Fruit fly (Drosophila melanogaster) whole organism, embryonic: ENCODE data around the gene CG16959.

Experiments
- CG11504 ChIP-seq: fragments of 200-800 bp; sonication (Bioruptor generic); optimal IDR thresholded peaks from 3 replicates; lab custom pipeline; 2019; ENCODE audit warnings: missing biosample characterization, mild to moderate bottlenecking, missing genetic modification characterization, moderate library complexity
- CG12071 ChIP-seq: fragments of 200-800 bp; sonication (Bioruptor generic); optimal IDR thresholded peaks from 3 replicates; lab custom pipeline; 2018; ENCODE audit warnings: missing biosample characterization, mild to moderate bottlenecking, missing genetic modification characterization
- CG12659 ChIP-seq: fragments of 200-800 bp; sonication (Bioruptor generic); optimal IDR thresholded peaks from 3 replicates; lab custom pipeline; 2017; ENCODE audit warnings: mild to moderate bottlenecking, missing biosample characterization, missing genetic modification reagents, missing genetic modification characterization
- CG14710 ChIP-seq: fragments of 200-800 bp; sonication (Bioruptor generic); optimal IDR thresholded peaks from 3 replicates; lab custom pipeline; 2019; ENCODE audit warnings: missing biosample characterization, mild to moderate bottlenecking, missing genetic modification characterization, moderate library complexity
- CG15514 ChIP-seq: fragments of 200-800 bp; sonication (Bioruptor generic); optimal IDR thresholded peaks from 3 replicates; lab custom pipeline; 2017; ENCODE audit warnings: missing biosample characterization, missing genetic modification characterization, mild to moderate bottlenecking, moderate library complexity, missing genetic modification reagents
- CG15696 ChIP-seq: fragments of 200-800 bp; sonication (Bioruptor generic); optimal IDR thresholded peaks from 2 replicates; lab custom pipeline; 2019; ENCODE audit warnings: missing biosample characterization, mild to moderate bottlenecking, missing genetic modification characterization, moderate library complexity
- CG17359 ChIP-seq: fragments of 200-800 bp; sonication (Bioruptor generic); optimal IDR thresholded peaks from 3 replicates; lab custom pipeline; 2018; ENCODE audit warnings: missing biosample characterization, mild to moderate bottlenecking, missing genetic modification characterization, moderate library complexity
- CG17361 ChIP-seq: fragments of 200-800 bp; sonication (Bioruptor generic); IDR thresholded peaks from 3 replicates; pipeline ENCODE4 v1.3.6; 2022; ENCODE audit warnings: missing biosample characterization, missing genetic modification characterization
- CG31224 ChIP-seq: fragments of 200-800 bp; sonication (Bioruptor generic); IDR thresholded peaks from 2 replicates; pipeline ENCODE4 v1.3.6; 2022; ENCODE audit warnings: missing biosample characterization, missing genetic modification characterization
- CG33557 ChIP-seq: fragments of 200-800 bp; sonication (Bioruptor generic); optimal IDR thresholded peaks from 2 replicates; lab custom pipeline; 2019; ENCODE audit warnings: missing biosample characterization, mild to moderate bottlenecking, missing genetic modification characterization, moderate library complexity
- CG3847 ChIP-seq: fragments of 200-800 bp; sonication (Bioruptor generic); IDR thresholded peaks from 2 replicates; pipeline ENCODE4 v1.3.6; 2022; ENCODE audit warnings: missing biosample characterization, missing genetic modification characterization
- CG4617 ChIP-seq: fragments of 200-800 bp; sonication (Bioruptor generic); optimal IDR thresholded peaks from 3 replicates; lab custom pipeline; 2016; ENCODE audit warnings: missing biosample characterization, missing genetic modification characterization, borderline replicate concordance
- CG4820 ChIP-seq: fragments of 200-800 bp; sonication (Bioruptor generic); optimal IDR thresholded peaks from 3 replicates; lab custom pipeline; 2016; ENCODE audit warnings: missing biosample characterization, missing genetic modification characterization
- CG6175 ChIP-seq: fragments of 200-800 bp; sonication (Bioruptor generic); IDR thresholded peaks from 3 replicates; pipeline ENCODE4 v1.3.6; 2022; ENCODE audit warnings: missing biosample characterization, missing genetic modification characterization
- CG6689 ChIP-seq: fragments of 200-800 bp; sonication (Bioruptor generic); IDR thresholded peaks from 2 replicates; pipeline ENCODE4 v1.3.6; 2022; ENCODE audit warnings: missing biosample characterization, missing genetic modification characterization
- CG7786 ChIP-seq: fragments of 200-800 bp; sonication (Bioruptor generic); optimal IDR thresholded peaks from 2 replicates; lab custom pipeline; 2016; ENCODE audit warnings: missing biosample characterization, missing genetic modification characterization
- CG7839 ChIP-seq: fragments of 200-800 bp; sonication (Bioruptor generic); optimal IDR thresholded peaks from 3 replicates; lab custom pipeline; 2018; ENCODE audit warnings: missing biosample characterization, mild to moderate bottlenecking, missing genetic modification characterization, moderate library complexity
- CG8765 ChIP-seq: fragments of 200-800 bp; sonication (Bioruptor generic); IDR thresholded peaks from 2 replicates; pipeline ENCODE4 v1.3.6; 2022; ENCODE audit warnings: missing biosample characterization, missing genetic modification characterization
- CG9437 ChIP-seq: fragments of 200-800 bp; sonication (Bioruptor generic); optimal IDR thresholded peaks from 2 replicates; lab custom pipeline; 2018; ENCODE audit warnings: missing biosample characterization, mild to moderate bottlenecking, missing genetic modification characterization
- CG9876 ChIP-seq: fragments of 200-800 bp; sonication (Bioruptor generic); optimal IDR thresholded peaks from 2 replicates; lab custom pipeline; 2016; ENCODE audit warnings: missing biosample characterization, missing genetic modification characterization
- CTCF ChIP-seq: fragments of 200-800 bp; sonication (Bioruptor generic); optimal IDR thresholded peaks from 2 replicates; lab custom pipeline; 2017; ENCODE audit warnings: missing biosample characterization, mild to moderate bottlenecking, missing genetic modification characterization, moderate library complexity
- Elba2 ChIP-seq: fragments of 200-800 bp; sonication (Bioruptor generic); optimal IDR thresholded peaks from 3 replicates; lab custom pipeline; 2016; ENCODE audit warnings: missing biosample characterization, missing genetic modification characterization
- Ets97D ChIP-seq: fragments of 200-800 bp; sonication (Bioruptor generic); optimal IDR thresholded peaks from 3 replicates; lab custom pipeline; 2016; ENCODE audit warnings: missing biosample characterization, missing genetic modification characterization
- Fer1 ChIP-seq: fragments of 200-800 bp; sonication (Bioruptor generic); optimal IDR thresholded peaks from 2 replicates; lab custom pipeline; 2017; ENCODE audit warnings: missing biosample characterization, mild to moderate bottlenecking, missing genetic modification characterization
- Lim3 ChIP-seq: fragments of 200-800 bp; sonication (Bioruptor generic); IDR thresholded peaks from 2 replicates; pipeline ENCODE4 v1.3.6; 2022; ENCODE audit warnings: missing biosample characterization, missing genetic modification characterization
- Lpt ChIP-seq: fragments of >200 bp; optimal IDR thresholded peaks from 2 replicates; lab custom pipeline; 2018; ENCODE audit warnings: missing biosample characterization, missing genetic modification characterization
- Ptx1 ChIP-seq: fragments of 200-800 bp; sonication (Bioruptor generic); IDR thresholded peaks from 2 replicates; pipeline ENCODE4 v1.3.6; 2022; ENCODE audit warnings: missing biosample characterization, missing genetic modification characterization
- Stat92E ChIP-seq, 3 experiments: fragments of >200 bp in 2 of 3; fragments of 200-800 bp in 1 of 3; sonication (Bioruptor generic) in 1 of 3; optimal IDR thresholded peaks; 2 replicates each; lab custom pipeline; 2017 to 2019; ENCODE audit warnings: missing biosample characterization in 3 of 3, missing genetic modification characterization in 3 of 3, mild to moderate bottlenecking in 1 of 3, moderate library complexity in 1 of 3
- Vsx1 ChIP-seq: fragments of 200-800 bp; sonication (Bioruptor generic); optimal IDR thresholded peaks from 2 replicates; lab custom pipeline; 2017; ENCODE audit warnings: missing biosample characterization, mild to moderate bottlenecking, missing genetic modification characterization, missing genetic modification reagents
- abd-A ChIP-seq: fragments of 200-800 bp; sonication (Bioruptor generic); optimal IDR thresholded peaks from 3 replicates; lab custom pipeline; 2019; ENCODE audit warnings: missing biosample characterization, mild to moderate bottlenecking, missing genetic modification characterization, moderate library complexity
- ase ChIP-seq: fragments of 200-800 bp; sonication (Bioruptor generic); IDR thresholded peaks from 3 replicates; pipeline ENCODE4 v1.3.6; 2022; ENCODE audit warnings: missing biosample characterization, missing genetic modification characterization
- bsh ChIP-seq, 2 experiments: fragments of 200-800 bp; sonication (Bioruptor generic); optimal IDR thresholded peaks; 2 replicates each; lab custom pipeline; 2017 to 2018; ENCODE audit warnings: mild to moderate bottlenecking in 2 of 2, missing biosample characterization in 2 of 2, missing genetic modification characterization in 2 of 2, moderate library complexity in 1 of 2
- btn ChIP-seq: fragments of 200-800 bp; sonication (Bioruptor generic); optimal IDR thresholded peaks from 2 replicates; lab custom pipeline; 2016; ENCODE audit warnings: missing biosample characterization, missing genetic modification characterization
- cad ChIP-seq: fragments of >200 bp; optimal IDR thresholded peaks from 2 replicates; lab custom pipeline; 2017; ENCODE audit warnings: missing biosample characterization, missing genetic modification characterization
- cato ChIP-seq: fragments of 200-800 bp; sonication (Bioruptor generic); optimal IDR thresholded peaks from 2 replicates; lab custom pipeline; 2016; ENCODE audit warnings: missing biosample characterization, missing genetic modification characterization, borderline replicate concordance
- caup ChIP-seq: fragments of 200-800 bp; sonication (Bioruptor generic); optimal IDR thresholded peaks from 3 replicates; lab custom pipeline; 2017; ENCODE audit warnings: missing biosample characterization, mild to moderate bottlenecking, missing genetic modification characterization, moderate library complexity; ENCODE audit not compliant: severe bottlenecking
- crc ChIP-seq: fragments of 200-800 bp; sonication (Bioruptor generic); optimal IDR thresholded peaks from 2 replicates; lab custom pipeline; 2016; ENCODE audit warnings: missing biosample characterization, missing genetic modification characterization
- crp ChIP-seq, 2 experiments: fragments of 200-800 bp; sonication (Bioruptor generic); optimal IDR thresholded peaks; 2 replicates in 1 of 2; 3 replicates in 1 of 2; lab custom pipeline; 2017; ENCODE audit warnings: missing biosample characterization in 2 of 2, missing genetic modification characterization in 2 of 2, mild to moderate bottlenecking in 1 of 2, moderate library complexity in 1 of 2
- dan ChIP-seq: fragments of 200-800 bp; sonication (Bioruptor generic); IDR thresholded peaks from 2 replicates; pipeline ENCODE4 v1.3.6; 2022; ENCODE audit warnings: missing biosample characterization, missing genetic modification characterization
- dmrt99B ChIP-seq: fragments of 200-800 bp; sonication (Bioruptor generic); optimal IDR thresholded peaks from 2 replicates; lab custom pipeline; 2018; ENCODE audit warnings: missing biosample characterization, mild to moderate bottlenecking, missing genetic modification characterization, moderate library complexity
- fu2 ChIP-seq: fragments of 200-800 bp; sonication (Bioruptor generic); optimal IDR thresholded peaks from 2 replicates; lab custom pipeline; 2016; ENCODE audit warnings: missing biosample characterization, missing genetic modification characterization
- hth ChIP-seq: fragments of >200 bp; optimal IDR thresholded peaks from 2 replicates; lab custom pipeline; 2017; ENCODE audit warnings: inconsistent platforms
- insv ChIP-seq, 2 experiments: fragments of 200-800 bp; sonication (Bioruptor generic); optimal IDR thresholded peaks; 3 replicates each; lab custom pipeline; 2016 to 2018; ENCODE audit warnings: missing biosample characterization in 2 of 2, missing genetic modification characterization in 2 of 2
- kay ChIP-seq: fragments of 200-800 bp; sonication (Bioruptor generic); optimal IDR thresholded peaks from 2 replicates; lab custom pipeline; 2016; ENCODE audit warnings: missing biosample characterization, missing genetic modification characterization
- klu ChIP-seq: fragments of 200-800 bp; sonication (Bioruptor generic); IDR thresholded peaks from 2 replicates; pipeline ENCODE4 v1.3.6; 2022; ENCODE audit warnings: missing biosample characterization, missing genetic modification characterization
- knrl ChIP-seq: fragments of 200-800 bp; sonication (Bioruptor generic); IDR thresholded peaks from 3 replicates; pipeline ENCODE4 v1.3.6; 2022; ENCODE audit warnings: missing biosample characterization, missing genetic modification characterization; ENCODE audit not compliant: partially characterized antibody
- psq ChIP-seq: fragments of 200-800 bp; sonication (Bioruptor generic); optimal IDR thresholded peaks from 2 replicates; lab custom pipeline; 2017; ENCODE audit warnings: missing biosample characterization, missing genetic modification characterization
- pzg ChIP-seq: fragments of 200-800 bp; sonication (Bioruptor generic); optimal IDR thresholded peaks from 3 replicates; lab custom pipeline; 2018; ENCODE audit warnings: missing biosample characterization, mild to moderate bottlenecking, missing genetic modification characterization, moderate library complexity
- slbo ChIP-seq: fragments of 200-800 bp; sonication (Bioruptor generic); IDR thresholded peaks from 2 replicates; pipeline ENCODE4 v1.3.6; 2022; ENCODE audit warnings: missing biosample characterization, missing genetic modification characterization
- sob ChIP-seq: fragments of 200-800 bp; sonication (Bioruptor generic); IDR thresholded peaks from 2 replicates; pipeline ENCODE4 v1.3.6; 2022; ENCODE audit warnings: missing biosample characterization, missing genetic modification characterization
- vvl ChIP-seq: fragments of 200-800 bp; sonication (Bioruptor generic); IDR thresholded peaks from 2 replicates; pipeline ENCODE4 v1.3.6; 2022; ENCODE audit warnings: missing biosample characterization, missing genetic modification characterization
- zf30C ChIP-seq: fragments of 200-800 bp; sonication (Bioruptor generic); optimal IDR thresholded peaks from 3 replicates; lab custom pipeline; 2018; ENCODE audit warnings: missing biosample characterization, mild to moderate bottlenecking, missing genetic modification characterization

The CG16959 gene

dm6 chr3L:15161549-15161948, 36.4 kb upstream of the CG16959 start, which contains the start of gene CG6878 (continued):
- TF ChIP-seq CG4820 (GFP tag; lab: Kevin White, UChicago): no peak
- no peak for TF ChIP-seq fu2 (GFP tag; lab: Kevin White, UChicago)
- TF ChIP-seq CG4617 (GFP tag; lab: Kevin White, UChicago): peak; percentile 67
- no peak for TF ChIP-seq Vsx1 (GFP tag; lab: Kevin White, UChicago)
- peak; percentile 14 for TF ChIP-seq CG33557 (GFP tag; lab: Kevin White, UChicago)
- TF ChIP-seq sob (GFP tag; lab: Robert Waterston, UW): no peak
- peak; percentile 63 for TF ChIP-seq CG12659
- peak; percentile 49; the same call in 1 of the 2 replicates for TF ChIP-seq CG3847 (GFP tag; lab: Robert Waterston, UW)
- peak in 1 of 2 experiments; percentile 76 for TF ChIP-seq crp (GFP tag; optimal IDR thresholded peaks at IDR 0.05; lab: Kevin White, UChicago)
- TF ChIP-seq Fer1 (GFP tag; lab: Kevin White, UChicago): peak; percentile 44
- TF ChIP-seq btn (GFP tag; lab: Kevin White, UChicago): no peak
- TF ChIP-seq CG6175 (GFP tag; lab: Robert Waterston, UW): no peak
- TF ChIP-seq kay (GFP tag; lab: Kevin White, UChicago): no peak
- no peak for TF ChIP-seq CG9876 (GFP tag; lab: Kevin White, UChicago)
- no peak for TF ChIP-seq psq (GFP tag; lab: Kevin White, UChicago)
- TF ChIP-seq pzg (GFP tag; lab: Kevin White, UChicago): peak; percentile 78
- no peak for TF ChIP-seq CG7786 (GFP tag; lab: Kevin White, UChicago)
- TF ChIP-seq Lim3 (GFP tag; lab: Robert Waterston, UW): no peak
- TF ChIP-seq dmrt99B: no peak
- no peak for TF ChIP-seq Elba2
- TF ChIP-seq CG12071 (GFP tag; lab: Kevin White, UChicago): no peak
- TF ChIP-seq CG11504: no peak
- no peak for TF ChIP-seq Ptx1
- TF ChIP-seq CG6689 (GFP tag; lab: Robert Waterston, UW): no peak
- peak in 1 of 3 experiments; percentile 18 for TF ChIP-seq Stat92E (GFP tag; optimal IDR thresholded peaks at IDR 0.05; lab: Kevin White, UChicago)
- no peak for TF ChIP-seq CG8765 (GFP tag; lab: Robert Waterston, UW)
- TF ChIP-seq slbo (GFP tag; lab: Robert Waterston, UW): peak; percentile 14; the same call in 1 of the 2 replicates
- peak; percentile 67 for TF ChIP-seq CG15514
- TF ChIP-seq dan (GFP tag; lab: Robert Waterston, UW): no peak
- TF ChIP-seq CG14710 (tag; lab: Kevin White, UChicago): peak; percentile 53
- TF ChIP-seq Lpt: no peak
- no peak for TF ChIP-seq hth
- peak; percentile 97 for TF ChIP-seq CTCF (GFP tag; lab: Kevin White, UChicago)
- TF ChIP-seq zf30C (GFP tag; lab: Kevin White, UChicago): no peak
- no peak for TF ChIP-seq cad (GFP tag; lab: Kevin White, UChicago)
- TF ChIP-seq CG9437 (GFP tag; lab: Kevin White, UChicago): no peak
- TF ChIP-seq CG31224: no peak
- peak; percentile 27 for TF ChIP-seq CG7839 (tag; lab: Kevin White, UChicago)
- TF ChIP-seq CG15696 (tag; lab: Kevin White, UChicago): peak; percentile 13
- TF ChIP-seq ase (GFP tag; lab: Robert Waterston, UW): no peak
- no peak for TF ChIP-seq abd-A (tag; lab: Kevin White, UChicago)
- TF ChIP-seq knrl (GFP tag; lab: Robert Waterston, UW): no peak
- TF ChIP-seq vvl (GFP tag; lab: Robert Waterston, UW): peak; percentile 45
- TF ChIP-seq CG17361 (GFP tag; lab: Robert Waterston, UW): no peak
- TF ChIP-seq caup (GFP tag; lab: Kevin White, UChicago): peak; percentile 43
- no peak for TF ChIP-seq crc (GFP tag; lab: Kevin White, UChicago)
- TF ChIP-seq bsh (GFP tag; optimal IDR thresholded peaks at IDR 0.05; lab: Kevin White, UChicago): peak in 1 of 2 experiments; percentile 11
- TF ChIP-seq CG17359 (tag; lab: Kevin White, UChicago): peak; percentile 44
- no peak for TF ChIP-seq klu
- no peak for TF ChIP-seq cato (GFP tag; lab: Kevin White, UChicago)
- peak; percentile 71 for TF ChIP-seq Ets97D (GFP tag; lab: Kevin White, UChicago)
- TF ChIP-seq insv (GFP tag; optimal IDR thresholded peaks at IDR 0.05; lab: Kevin White, UChicago): peak in 1 of 2 experiments; percentile 31
